Worm (Caenorhabditis elegans) whole organism, late embryonic: Measurements from ENCODE around the gene hmit-1.2.

Experiments
- hlh-13 ChIP-seq: fragments of 200-800 bp; sonication (Bioruptor generic); optimal IDR thresholded peaks from 2 replicates; lab custom pipeline; 2018; ENCODE audit warnings: mild to moderate bottlenecking, missing genetic modification characterization, missing compliant biosample characterization
- hlh-30 ChIP-seq: sonication (generic microtip); optimal IDR thresholded peaks from 2 replicates; lab custom pipeline; 2017; ENCODE audit warnings: antibody characterized with exemption, missing genetic modification characterization, missing compliant biosample characterization; ENCODE audit not compliant: insufficient read depth

DNA sequence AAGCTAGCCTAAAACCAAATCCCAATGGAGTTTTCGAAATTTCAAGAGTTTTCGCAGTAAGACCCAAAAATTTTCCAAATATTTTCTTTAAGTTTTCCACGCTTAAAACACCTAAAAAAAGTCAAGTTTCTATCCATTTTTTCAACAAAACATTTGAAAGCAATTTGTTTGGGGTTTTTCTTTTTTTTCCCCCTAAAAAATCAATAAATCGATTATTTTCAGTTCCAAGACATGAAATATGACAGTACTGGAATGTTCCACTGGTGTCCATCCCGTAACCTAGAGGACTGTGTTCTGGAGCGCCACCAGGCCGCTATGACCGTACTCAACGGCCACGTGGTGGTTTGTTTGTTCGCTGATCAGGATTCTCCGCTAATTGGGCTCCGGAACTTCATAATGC is 19.9 kb upstream of the hmit-1.2 start:
- TF ChIP-seq hlh-13 (GFP tag; lab: Kevin White, UChicago): no peak
- TF ChIP-seq hlh-30 (tag; lab: Kevin White, UChicago): no peak
